Worm (Caenorhabditis elegans): Measurements from ENCODE around the gene bcs-1.

bcs-1 gene

ce11 chrII:8561227-8561626 is 9.7 kb upstream of the bcs-1 start, which contains the start of gene iff-2 (continued):
- TF ChIP-seq attf-6 (GFP tag; IDR thresholded peaks at IDR 0.05) = peak; percentile 53; the same call in 1 of the 2 replicates
- no peak for TF ChIP-seq Y79H2A.3 (GFP tag; conservative IDR thresholded peaks at IDR 0.05)
- TF ChIP-seq lin-54 (GFP tag; optimal IDR thresholded peaks at IDR 0.05) = peak; percentile 98
- peak; percentile 97 for TF ChIP-seq K11D2.4 (GFP tag; IDR thresholded peaks at IDR 0.05)
- TF ChIP-seq F49E8.2 (tag; optimal IDR thresholded peaks at IDR 0.05; ENCODE audit: insufficient read depth) = no peak
- TF ChIP-seq snpc-1.3 (tag; optimal IDR thresholded peaks at IDR 0.05; ENCODE audit: insufficient read depth) = peak; percentile 19
- no peak for TF ChIP-seq lsl-1 (GFP tag; optimal IDR thresholded peaks at IDR 0.05)
- peak; percentile 89 for TF ChIP-seq athp-1 (tag; optimal IDR thresholded peaks at IDR 0.05)
- peak; percentile 95 for TF ChIP-seq madf-10 (tag; optimal IDR thresholded peaks at IDR 0.05)
- TF ChIP-seq ceh-40 (GFP tag; IDR thresholded peaks at IDR 0.05) = 0 out of 2 replicates have a peak, but pooled peaks have one; percentile 64
- no peak for TF ChIP-seq nhr-179 (tag; optimal IDR thresholded peaks at IDR 0.05)
- peak; percentile 94 for TF ChIP-seq egl-44 (GFP tag; IDR thresholded peaks at IDR 0.05)
- TF ChIP-seq aptf-3 (GFP tag; IDR thresholded peaks at IDR 0.05) = no peak
- TF ChIP-seq akir-1 (GFP tag; optimal IDR thresholded peaks at IDR 0.05) = peak; percentile 36
- no peak for TF ChIP-seq T26A5.8 (tag; optimal IDR thresholded peaks at IDR 0.05)
- TF ChIP-seq madf-6 (GFP tag; IDR thresholded peaks at IDR 0.05) = no peak
- peak; percentile 78 for TF ChIP-seq tbp1 (GFP tag; optimal IDR thresholded peaks at IDR 0.05)
- peak; percentile 96 for TF ChIP-seq let-526 (GFP tag; IDR thresholded peaks at IDR 0.05)
- peak; percentile 93 for TF ChIP-seq ztf-3 (GFP tag; optimal IDR thresholded peaks at IDR 0.05)
- peak; percentile 95 for TF ChIP-seq hmg-1.2 (GFP tag; IDR thresholded peaks at IDR 0.05)
- TF ChIP-seq bed-1 (GFP tag; IDR thresholded peaks at IDR 0.05) = no peak
- 0 out of 2 replicates have a peak, but pooled peaks have one; percentile 53 for TF ChIP-seq hsf-1 (GFP tag; IDR thresholded peaks at IDR 0.05)
- peak; percentile 95 for TF ChIP-seq ztf-22 (GFP tag; optimal IDR thresholded peaks at IDR 0.05)
- TF ChIP-seq Y67H2A.10 (GFP tag; conservative IDR thresholded peaks at IDR 0.05) = peak; percentile 94
- TF ChIP-seq snpc-1.1 (tag; optimal IDR thresholded peaks at IDR 0.05; ENCODE audit: insufficient read depth) = peak; percentile 14
- TF ChIP-seq Y95B8A.8 (GFP tag; IDR thresholded peaks at IDR 0.05) = peak; percentile 92
- TF ChIP-seq F33H1.4 (GFP tag; IDR thresholded peaks at IDR 0.05) = peak; percentile 81
- peak; percentile 66 for TF ChIP-seq die-1 (tag; optimal IDR thresholded peaks at IDR 0.05)
- peak; percentile 99 for TF ChIP-seq ets-4 (GFP tag; optimal IDR thresholded peaks at IDR 0.05)
- no peak for TF ChIP-seq mes-4 (tag; optimal IDR thresholded peaks at IDR 0.05)
- TF ChIP-seq zfh-2 (GFP tag; conservative IDR thresholded peaks at IDR 0.05) = peak; percentile 95
- TF ChIP-seq somi-1 (GFP tag; optimal IDR thresholded peaks at IDR 0.05) = peak; percentile 93
- TF ChIP-seq Y53F4B.3 (GFP tag; IDR thresholded peaks at IDR 0.05) = no peak
- TF ChIP-seq nhr-27 (tag; optimal IDR thresholded peaks at IDR 0.05) = peak; percentile 62
- TF ChIP-seq hmg-20 (GFP tag; IDR thresholded peaks at IDR 0.05) = no peak; the same call in 1 of the 2 replicates
- TF ChIP-seq F22D6.2 (tag; optimal IDR thresholded peaks at IDR 0.05) = peak; percentile 90
- TF ChIP-seq ama-1 (optimal IDR thresholded peaks at IDR 0.05) = peak; percentile 68
- no peak for TF ChIP-seq ama-1 (GFP tag; optimal IDR thresholded peaks at IDR 0.05)
- TF ChIP-seq cebp-2 (GFP tag; IDR thresholded peaks at IDR 0.05) = 0 out of 2 replicates have a peak, but pooled peaks have one; percentile 51
- peak; percentile 38 for TF ChIP-seq B0261.1 (tag; optimal IDR thresholded peaks at IDR 0.05)
- TF ChIP-seq sdz-38 (tag; optimal IDR thresholded peaks at IDR 0.05) = no peak
- peak; percentile 95 for TF ChIP-seq atf-7 (tag; optimal IDR thresholded peaks at IDR 0.05)
- peak; percentile 92 for TF ChIP-seq rcor-1 (GFP tag; IDR thresholded peaks at IDR 0.05)
- TF ChIP-seq ztf-28 (GFP tag; IDR thresholded peaks at IDR 0.05) = peak; percentile 72; the same call in 1 of the 2 replicates
- no peak for TF ChIP-seq nfya-2 (GFP tag; IDR thresholded peaks at IDR 0.05)
- TF ChIP-seq nhr-80 (tag; optimal IDR thresholded peaks at IDR 0.05) = peak; percentile 100
- TF ChIP-seq nhr-120 (GFP tag; IDR thresholded peaks at IDR 0.05) = peak; percentile 80; the same call in 1 of the 2 replicates
- no peak for TF ChIP-seq sea-2 (GFP tag; IDR thresholded peaks at IDR 0.05)
- TF ChIP-seq nfyb-1 (GFP tag; IDR thresholded peaks at IDR 0.05) = peak; percentile 97

Measured in whole organism, young adult.